Worm (Caenorhabditis elegans): ENCODE results near the gene C46A5.1.

The C46A5.1 gene

ce11 chrIV:7800338-7800737 lies 36.6 kb downstream of the C46A5.1 start:
- TF ChIP-seq flt-1 (GFP tag; IDR thresholded peaks at IDR 0.05) (no peak), tbx-11 (GFP tag; IDR thresholded peaks at IDR 0.05) (no peak), tra-4 (tag; optimal IDR thresholded peaks at IDR 0.05) (no peak), ceh-13 (GFP tag; optimal IDR thresholded peaks at IDR 0.05) (no peak), scrt-1 (GFP tag; IDR thresholded peaks at IDR 0.05) (no peak), aly-1 (tag; optimal IDR thresholded peaks at IDR 0.05) (no peak), ets-7 (tag; optimal IDR thresholded peaks at IDR 0.05) (no peak), B0310.2 (tag; optimal IDR thresholded peaks at IDR 0.05) (no peak)

- no peak for TF ChIP-seq tbx-11 (GFP tag; IDR thresholded peaks at IDR 0.05)
- TF ChIP-seq hnd-1 (tag; optimal IDR thresholded peaks at IDR 0.05) = no peak
- no peak for TF ChIP-seq pes-1 (GFP tag; IDR thresholded peaks at IDR 0.05)
- no peak for TF ChIP-seq sea-1 (GFP tag; conservative IDR thresholded peaks at IDR 0.05)
- no peak for TF ChIP-seq hmg-4 (GFP tag; optimal IDR thresholded peaks at IDR 0.05)
- no peak for TF ChIP-seq B0310.2 (tag; optimal IDR thresholded peaks at IDR 0.05)
- no peak for TF ChIP-seq aly-1 (tag; optimal IDR thresholded peaks at IDR 0.05)
- TF ChIP-seq tra-4 (tag; optimal IDR thresholded peaks at IDR 0.05) = no peak
- no peak for TF ChIP-seq scrt-1 (GFP tag; IDR thresholded peaks at IDR 0.05)
- TF ChIP-seq ceh-13 (GFP tag; optimal IDR thresholded peaks at IDR 0.05) = no peak
- TF ChIP-seq ceh-36 (tag; optimal IDR thresholded peaks at IDR 0.05) = no peak
- no peak for TF ChIP-seq ets-7 (tag; optimal IDR thresholded peaks at IDR 0.05)
- TF ChIP-seq tbx-37 (GFP tag; conservative IDR thresholded peaks at IDR 0.05) = no peak
- TF ChIP-seq F13C5.2 (tag; optimal IDR thresholded peaks at IDR 0.05) = no peak
- no peak for TF ChIP-seq flt-1 (GFP tag; IDR thresholded peaks at IDR 0.05)
- no peak for TF ChIP-seq ama-1 (optimal IDR thresholded peaks at IDR 0.05)
- no peak for TF ChIP-seq hmbx-1 (tag; optimal IDR thresholded peaks at IDR 0.05)
Measured at ce11 chrIV:7803250-7803649, 39.5 kb downstream of the C46A5.1 start, which contains the start of gene C33H5.16. Gene C33H5.16, minus strand, starts transcription at chrIV:7803350.

- TF ChIP-seq sea-1 (GFP tag; conservative IDR thresholded peaks at IDR 0.05) (no peak), B0310.2 (tag; optimal IDR thresholded peaks at IDR 0.05) (no peak), tra-4 (tag; optimal IDR thresholded peaks at IDR 0.05) (no peak), hmbx-1 (tag; optimal IDR thresholded peaks at IDR 0.05) (no peak), ets-7 (tag; optimal IDR thresholded peaks at IDR 0.05) (no peak), ceh-13 (GFP tag; optimal IDR thresholded peaks at IDR 0.05) (no peak), hnd-1 (tag; optimal IDR thresholded peaks at IDR 0.05) (no peak), tbx-37 (GFP tag; conservative IDR thresholded peaks at IDR 0.05) (no peak), scrt-1 (GFP tag; IDR thresholded peaks at IDR 0.05) (no peak), tbx-11 (GFP tag; IDR thresholded peaks at IDR 0.05) (no peak), pes-1 (GFP tag; IDR thresholded peaks at IDR 0.05) (no peak), ama-1 (optimal IDR thresholded peaks at IDR 0.05) (no peak), flt-1 (GFP tag; IDR thresholded peaks at IDR 0.05) (no peak)
Measured at ce11 chrIV:7804740-7805139, 41.0 kb downstream of the C46A5.1 start, which contains the start of gene C33H5.2. Gene C33H5.2, plus strand, starts transcription at chrIV:7805040.

- TF ChIP-seq tra-4 (tag; optimal IDR thresholded peaks at IDR 0.05) (no peak), tbx-11 (GFP tag; IDR thresholded peaks at IDR 0.05) (no peak), scrt-1 (GFP tag; IDR thresholded peaks at IDR 0.05) (no peak), F13C5.2 (tag; optimal IDR thresholded peaks at IDR 0.05) (no peak), hmg-4 (GFP tag; optimal IDR thresholded peaks at IDR 0.05) (no peak), pes-1 (GFP tag; IDR thresholded peaks at IDR 0.05) (no peak), ets-7 (tag; optimal IDR thresholded peaks at IDR 0.05) (no peak), ceh-13 (GFP tag; optimal IDR thresholded peaks at IDR 0.05) (no peak), flt-1 (GFP tag; IDR thresholded peaks at IDR 0.05) (no peak), aly-1 (tag; optimal IDR thresholded peaks at IDR 0.05) (no peak), tbx-37 (GFP tag; conservative IDR thresholded peaks at IDR 0.05) (no peak)
Measured at ce11 chrIV:7808583-7808982, 44.9 kb downstream of the C46A5.1 start, which contains the start of gene C33H5.1. Gene C33H5.1, plus strand, starts transcription at chrIV:7808912.

- TF ChIP-seq tbx-37 (GFP tag; conservative IDR thresholded peaks at IDR 0.05) = no peak
- no peak for TF ChIP-seq F13C5.2 (tag; optimal IDR thresholded peaks at IDR 0.05)
- no peak for TF ChIP-seq flt-1 (GFP tag; IDR thresholded peaks at IDR 0.05)
- TF ChIP-seq ama-1 (optimal IDR thresholded peaks at IDR 0.05) = no peak
- TF ChIP-seq sea-1 (GFP tag; conservative IDR thresholded peaks at IDR 0.05) = no peak
- no peak for TF ChIP-seq hmg-4 (GFP tag; optimal IDR thresholded peaks at IDR 0.05)
- TF ChIP-seq ceh-13 (GFP tag; optimal IDR thresholded peaks at IDR 0.05) = no peak
- no peak for TF ChIP-seq pes-1 (GFP tag; IDR thresholded peaks at IDR 0.05)
- no peak for TF ChIP-seq hmbx-1 (tag; optimal IDR thresholded peaks at IDR 0.05)
- TF ChIP-seq B0310.2 (tag; optimal IDR thresholded peaks at IDR 0.05) = no peak
- no peak for TF ChIP-seq tra-4 (tag; optimal IDR thresholded peaks at IDR 0.05)
- no peak for TF ChIP-seq ets-7 (tag; optimal IDR thresholded peaks at IDR 0.05)
- no peak for TF ChIP-seq scrt-1 (GFP tag; IDR thresholded peaks at IDR 0.05)
- no peak for TF ChIP-seq tbx-11 (GFP tag; IDR thresholded peaks at IDR 0.05)
- TF ChIP-seq hnd-1 (tag; optimal IDR thresholded peaks at IDR 0.05) = no peak
- TF ChIP-seq aly-1 (tag; optimal IDR thresholded peaks at IDR 0.05) = no peak
- TF ChIP-seq ceh-36 (tag; optimal IDR thresholded peaks at IDR 0.05) = no peak
Measured at ce11 chrIV:7812709-7813108, 49.0 kb downstream of the C46A5.1 start, which contains the start of gene zgpa-1. Gene zgpa-1, minus strand, starts transcription at chrIV:7812809.

- TF ChIP-seq scrt-1 (GFP tag; IDR thresholded peaks at IDR 0.05) (no peak), sea-1 (GFP tag; conservative IDR thresholded peaks at IDR 0.05) (no peak), ama-1 (optimal IDR thresholded peaks at IDR 0.05) (no peak), tra-4 (tag; optimal IDR thresholded peaks at IDR 0.05) (no peak), ets-7 (tag; optimal IDR thresholded peaks at IDR 0.05) (no peak), ceh-36 (tag; optimal IDR thresholded peaks at IDR 0.05) (no peak), ceh-13 (GFP tag; optimal IDR thresholded peaks at IDR 0.05) (no peak), aly-1 (tag; optimal IDR thresholded peaks at IDR 0.05) (no peak), flt-1 (GFP tag; IDR thresholded peaks at IDR 0.05) (no peak), hmbx-1 (tag; optimal IDR thresholded peaks at IDR 0.05) (no peak), hmg-4 (GFP tag; optimal IDR thresholded peaks at IDR 0.05) (no peak), F13C5.2 (tag; optimal IDR thresholded peaks at IDR 0.05) (no peak), B0310.2 (tag; optimal IDR thresholded peaks at IDR 0.05) (no peak), tbx-11 (GFP tag; IDR thresholded peaks at IDR 0.05) (no peak), pes-1 (GFP tag; IDR thresholded peaks at IDR 0.05) (no peak), tbx-37 (GFP tag; conservative IDR thresholded peaks at IDR 0.05) (no peak), hnd-1 (tag; optimal IDR thresholded peaks at IDR 0.05) (no peak)
Measured at ce11 chrIV:7815683-7816183, 52.0 kb downstream of the C46A5.1 start, which contains the start of gene cdgs-1. Gene cdgs-1, minus strand, starts transcription at chrIV:7815733.

All from whole organism, early embryonic.